Worm (Caenorhabditis elegans) whole organism, late embryonic: Measurements from ENCODE around the gene cest-19.

Experiments used
- dmd-4 ChIP-seq: sonication (generic microtip); optimal IDR thresholded peaks from 2 replicates; lab custom pipeline; 2016; ENCODE audit warnings: borderline replicate concordance, missing genetic modification characterization, missing compliant biosample characterization
- unc-55 ChIP-seq: sonication (generic microtip); optimal IDR thresholded peaks from 2 replicates; lab custom pipeline; 2017; ENCODE audit warnings: missing biosample characterization, missing genetic modification reagents, missing genetic modification characterization
- ztf-16 ChIP-seq: sonication (generic microtip); optimal IDR thresholded peaks from 2 replicates; lab custom pipeline; 2017; ENCODE audit warnings: missing genetic modification characterization, missing compliant biosample characterization

DNA sequence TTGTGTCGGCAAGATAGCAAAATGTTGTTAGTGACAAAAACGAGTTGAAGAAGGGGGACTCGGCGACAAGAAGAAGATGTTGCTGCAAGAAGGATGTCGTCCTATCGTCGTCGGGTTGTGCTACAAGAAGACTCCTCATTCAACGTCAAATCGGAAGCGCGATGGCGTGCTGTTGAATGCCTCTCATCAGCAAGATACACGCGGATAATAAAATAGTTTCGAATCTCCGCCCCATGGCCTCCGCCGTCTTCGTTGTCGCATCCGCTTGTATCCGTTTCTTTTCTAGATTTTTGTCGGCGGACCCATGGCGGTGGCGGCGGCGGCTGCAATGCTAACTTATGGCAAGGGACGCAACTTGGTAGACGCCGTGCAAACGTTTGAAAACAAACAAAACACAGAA is 2.2 kb upstream of the cest-19 start:
- TF ChIP-seq ztf-16 (tag; lab: Kevin White, UChicago) (no peak), unc-55 (no peak), dmd-4 (tag; lab: Kevin White, UChicago) (no peak)
